Fruit fly (Drosophila melanogaster): ENCODE results near the gene Coq3.
A peak's percentile ranks its signal among the peaks of the same experiment; 100 is the strongest.

Coq3 gene

dm6 chr2L:21168295-21169159 is 10.1 kb upstream of the Coq3 start, which contains the start of the genes mAcon1, CG43345 and CG43346 (continued):
- TF ChIP-seq phol (tag; optimal IDR thresholded peaks at IDR 0.05) (peak; percentile 83), H2.0 (GFP tag; IDR thresholded peaks at IDR 0.05) (no peak), twi (tag; optimal IDR thresholded peaks at IDR 0.05) (peak; percentile 69), usp (GFP tag; optimal IDR thresholded peaks at IDR 0.05) (no peak), CG2678 (tag; optimal IDR thresholded peaks at IDR 0.05) (no peak), en (GFP tag; optimal IDR thresholded peaks at IDR 0.05) (peak; percentile 62), CG13775 (GFP tag; optimal IDR thresholded peaks at IDR 0.05) (peak; percentile 87), CG14667 (GFP tag; IDR thresholded peaks at IDR 0.05) (0 out of 2 replicates have a peak, but pooled peaks have one; percentile 39), bigmax (GFP tag; optimal IDR thresholded peaks at IDR 0.05) (peak; percentile 86), CG14441 (GFP tag; IDR thresholded peaks at IDR 0.05) (no peak; the same call in 1 of the 2 replicates), CG17359 (tag; optimal IDR thresholded peaks at IDR 0.05) (no peak), CG7963 (GFP tag; IDR thresholded peaks at IDR 0.05; ENCODE audit: partially characterized antibody) (no peak), D19A (tag; optimal IDR thresholded peaks at IDR 0.05) (no peak), br (optimal IDR thresholded peaks at IDR 0.05) (no peak), CG17328 (GFP tag; IDR thresholded peaks at IDR 0.05) (0 out of 2 replicates have a peak, but pooled peaks have one; percentile 45), Neu2 (GFP tag; optimal IDR thresholded peaks at IDR 0.05; ENCODE audit: borderline replicate concordance) (peak; percentile 45), CoRest (tag; optimal IDR thresholded peaks at IDR 0.05) (peak; percentile 87), HLH54F (GFP tag; optimal IDR thresholded peaks at IDR 0.05) (peak; percentile 93), tap (tag; optimal IDR thresholded peaks at IDR 0.05) (no peak), nerfin-2 (GFP tag; IDR thresholded peaks at IDR 0.05; ENCODE audit: partially characterized antibody) (no peak), CG6272 (GFP tag; IDR thresholded peaks at IDR 0.05) (peak; percentile 60), pan (optimal IDR thresholded peaks at IDR 0.05) (no peak), pan (GFP tag; optimal IDR thresholded peaks at IDR 0.05 in 1 of 2, IDR thresholded peaks at IDR 0.05 in 1 of 2) (no peak), Dll (GFP tag; IDR thresholded peaks at IDR 0.05; ENCODE audit: partially characterized antibody) (no peak), fu2 (GFP tag; optimal IDR thresholded peaks at IDR 0.05) (peak; percentile 90), YL-1 (GFP tag; optimal IDR thresholded peaks at IDR 0.05) (peak; percentile 53), Side (GFP tag; optimal IDR thresholded peaks at IDR 0.05) (peak; percentile 82), rib (GFP tag; IDR thresholded peaks at IDR 0.05) (no peak), Dad (GFP tag; optimal IDR thresholded peaks at IDR 0.05) (peak; percentile 89), Bteb2 (GFP tag; optimal IDR thresholded peaks at IDR 0.05) (peak; percentile 74), CG34376 (GFP tag; optimal IDR thresholded peaks at IDR 0.05) (peak; percentile 89), CG15601 (tag; optimal IDR thresholded peaks at IDR 0.05) (no peak), CG3838 (GFP tag; optimal IDR thresholded peaks at IDR 0.05) (peak; percentile 45), Dref (GFP tag; IDR thresholded peaks at IDR 0.05) (no peak), D (optimal IDR thresholded peaks at IDR 0.05) (no peak), D (GFP tag; optimal IDR thresholded peaks at IDR 0.05) (peak; percentile 53), p53 (GFP tag; optimal IDR thresholded peaks at IDR 0.05) (peak; percentile 62), dati (GFP tag; IDR thresholded peaks at IDR 0.05) (no peak), unc-4 (GFP tag; IDR thresholded peaks at IDR 0.05; ENCODE audit: partially characterized antibody) (no peak), Atf3 (GFP tag; optimal IDR thresholded peaks at IDR 0.05) (peak; percentile 79), CG17912 (GFP tag; optimal IDR thresholded peaks at IDR 0.05) (no peak), dm (GFP tag; optimal IDR thresholded peaks at IDR 0.05) (peak; percentile 89), CG13296 (GFP tag; optimal IDR thresholded peaks at IDR 0.05) (peak; percentile 82), CG2116 (GFP tag; optimal IDR thresholded peaks at IDR 0.05) (peak; percentile 60), CG17568 (GFP tag; optimal IDR thresholded peaks at IDR 0.05) (no peak), CG5180 (GFP tag; optimal IDR thresholded peaks at IDR 0.05) (no peak), ci (GFP tag; IDR thresholded peaks at IDR 0.05) (no peak), dpn (GFP tag; optimal IDR thresholded peaks at IDR 0.05) (peak; percentile 80 to 91), odd (GFP tag; optimal IDR thresholded peaks at IDR 0.05) (no peak), Ravus (GFP tag; IDR thresholded peaks at IDR 0.05) (no peak)

Measured in whole organism, embryonic.